Worm (Caenorhabditis elegans) whole organism, L2 larva: ENCODE data around the gene iglr-2.

ENCODE experiments used
- F13H6.1 ChIP-seq: sonication (generic microtip); optimal IDR thresholded peaks from 2 replicates; lab custom pipeline; 2016; ENCODE audit warnings: missing genetic modification characterization, missing compliant biosample characterization
- R02D3.7 ChIP-seq: fragments of 150-350 bp; optimal IDR thresholded peaks from 2 replicates; lab custom pipeline; 2014; ENCODE audit warnings: missing biosample characterization, missing genetic modification characterization
- Y55F3AM.14 ChIP-seq: fragments of 200-800 bp; sonication (Bioruptor generic); optimal IDR thresholded peaks from 2 replicates; lab custom pipeline; 2018; ENCODE audit warnings: mild to moderate bottlenecking, missing genetic modification characterization, missing compliant biosample characterization
- alr-1 ChIP-seq: fragments of 150-350 bp; optimal IDR thresholded peaks from 2 replicates; lab custom pipeline; 2014; ENCODE audit warnings: missing biosample characterization, missing genetic modification characterization
- aly-2 ChIP-seq: fragments of 150-350 bp; optimal IDR thresholded peaks from 2 replicates; lab custom pipeline; 2014; ENCODE audit warnings: missing biosample characterization, missing genetic modification characterization
- ama-1 ChIP-seq: fragments of 150-350 bp; optimal IDR thresholded peaks from 2 replicates; lab custom pipeline; 2018; ENCODE audit warnings: inconsistent platforms
- egl-27 ChIP-seq: sonication (generic microtip); optimal IDR thresholded peaks from 3 replicates; lab custom pipeline; 2017; ENCODE audit warnings: missing biosample characterization, missing genetic modification reagents, missing genetic modification characterization
- lin-11 ChIP-seq: fragments of 150-350 bp; sonication (generic microtip); optimal IDR thresholded peaks from 2 replicates; lab custom pipeline; 2014; ENCODE audit warnings: missing biosample characterization, missing genetic modification characterization, inconsistent platforms, mixed read lengths
- nhr-11 ChIP-seq: fragments of 150-350 bp; optimal IDR thresholded peaks from 2 replicates; lab custom pipeline; 2014; ENCODE audit warnings: missing biosample characterization, missing genetic modification characterization
- nhr-25 ChIP-seq: fragments of 150-350 bp; sonication (generic microtip); optimal IDR thresholded peaks from 3 replicates; lab custom pipeline; 2014; ENCODE audit warnings: missing biosample characterization, missing genetic modification characterization
- skn-1 ChIP-seq: sonication (generic microtip); optimal IDR thresholded peaks from 2 replicates; lab custom pipeline; 2017; ENCODE audit warnings: missing biosample characterization, missing genetic modification characterization
- unc-39 ChIP-seq: fragments of 150-350 bp; optimal IDR thresholded peaks from 2 replicates; lab custom pipeline; 2014; ENCODE audit warnings: missing biosample characterization, missing genetic modification characterization
- ztf-11 ChIP-seq: sonication (generic microtip); optimal IDR thresholded peaks from 2 replicates; lab custom pipeline; 2017; ENCODE audit warnings: missing biosample characterization, missing genetic modification characterization
- ztf-4 ChIP-seq: fragments of 150-350 bp; optimal IDR thresholded peaks from 2 replicates; lab custom pipeline; 2014; ENCODE audit warnings: missing biosample characterization, missing genetic modification characterization

- TF ChIP-seq egl-27 (no peak), unc-39 (no peak), Y55F3AM.14 (GFP tag; lab: Kevin White, UChicago) (no peak), lin-11 (no peak), skn-1 (no peak), F13H6.1 (no peak), ztf-4 (tag; lab: Kevin White, UChicago) (no peak), R02D3.7 (no peak), alr-1 (tag; lab: Kevin White, UChicago) (no peak), ztf-11 (no peak), nhr-25 (no peak), nhr-11 (tag; lab: Kevin White, UChicago) (no peak), ama-1 (lab: Kevin White, UChicago) (no peak), aly-2 (tag; lab: Kevin White, UChicago) (no peak)
Observed at ce11 chrIII:8281310-8281709, 49.8 kb downstream of the iglr-2 start.
